Fruit fly (Drosophila melanogaster) S2 (cell line): ENCODE measurements around the gene Rab26.

Source experiments
- CG8478 ChIP-seq: fragments of >200 bp; optimal IDR thresholded peaks from 2 replicates; lab custom pipeline; 2018
- CTCF ChIP-seq, 2 experiments: fragments of >200 bp; optimal IDR thresholded peaks; 2 replicates each; lab custom pipeline; 2018

- TF ChIP-seq CG8478 (lab: Kevin White, UChicago) = no peak
- TF ChIP-seq CTCF (optimal IDR thresholded peaks at IDR 0.05; lab: Kevin White, UChicago) = no peak
Observed at dm6 chr3L:21298375-21298774, 20.2 kb upstream of the Rab26 start, which contains the start of gene CG43702.
